Worm (Caenorhabditis elegans): ENCODE results near the gene T19C3.5.
A peak's percentile ranks its signal among the peaks of the same experiment; 100 is the strongest.

Gene T19C3.5

DNA sequence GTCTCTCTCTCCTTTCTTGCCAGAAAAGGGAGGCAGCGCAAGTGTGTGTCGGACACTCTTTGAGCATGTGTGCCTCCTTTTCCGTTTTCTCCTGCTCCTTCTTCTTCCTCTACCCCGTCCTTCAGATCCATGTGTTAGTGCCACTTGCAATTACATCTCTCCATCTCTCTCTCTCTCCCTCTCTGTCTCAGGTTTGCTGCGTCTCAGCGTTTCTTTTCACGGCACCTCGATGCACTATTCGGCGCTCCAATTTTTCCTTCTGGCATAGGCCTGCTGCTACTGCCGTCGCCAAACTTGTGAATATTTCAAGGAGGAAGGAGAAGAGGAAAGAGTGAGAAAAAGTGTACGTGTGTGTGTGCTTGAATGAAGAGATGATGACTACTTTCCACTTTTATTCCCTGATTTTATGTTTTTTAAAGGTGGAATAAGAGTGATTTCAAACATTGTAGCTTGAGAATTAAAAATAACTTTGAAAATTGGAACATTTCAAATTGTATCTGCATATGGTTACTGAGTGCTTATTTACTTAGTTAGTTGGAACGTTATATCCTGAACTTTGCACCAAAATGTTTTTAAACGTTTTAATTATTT, 40.7 kb upstream of the T19C3.5 start, which contains the start of gene W02B3.3 (continued):
- TF ChIP-seq ceh-31 (tag; optimal IDR thresholded peaks at IDR 0.05) (peak; percentile 84), lim-6 (tag; optimal IDR thresholded peaks at IDR 0.05) (no peak), dmd-4 (tag; optimal IDR thresholded peaks at IDR 0.05; ENCODE audit: borderline replicate concordance) (no peak), ceh-2 (tag; optimal IDR thresholded peaks at IDR 0.05) (peak; percentile 23), dve-1 (tag; optimal IDR thresholded peaks at IDR 0.05) (no peak), F13H6.1 (tag; optimal IDR thresholded peaks at IDR 0.05) (no peak), lin-11 (tag; optimal IDR thresholded peaks at IDR 0.05) (no peak), pqm-1 (tag; optimal IDR thresholded peaks at IDR 0.05) (no peak), syd-9 (tag; optimal IDR thresholded peaks at IDR 0.05) (no peak), nfya-1 (tag; optimal IDR thresholded peaks at IDR 0.05) (peak; percentile 23), ttx-3 (tag; optimal IDR thresholded peaks at IDR 0.05) (no peak), tbx-2 (tag; optimal IDR thresholded peaks at IDR 0.05) (peak; percentile 67), C38D4.7 (GFP tag; optimal IDR thresholded peaks at IDR 0.05) (no peak), hlh-13 (GFP tag; optimal IDR thresholded peaks at IDR 0.05) (no peak), zip-5 (tag; optimal IDR thresholded peaks at IDR 0.05) (no peak), fkh-10 (GFP tag; optimal IDR thresholded peaks at IDR 0.05) (peak; percentile 21)

DNA sequence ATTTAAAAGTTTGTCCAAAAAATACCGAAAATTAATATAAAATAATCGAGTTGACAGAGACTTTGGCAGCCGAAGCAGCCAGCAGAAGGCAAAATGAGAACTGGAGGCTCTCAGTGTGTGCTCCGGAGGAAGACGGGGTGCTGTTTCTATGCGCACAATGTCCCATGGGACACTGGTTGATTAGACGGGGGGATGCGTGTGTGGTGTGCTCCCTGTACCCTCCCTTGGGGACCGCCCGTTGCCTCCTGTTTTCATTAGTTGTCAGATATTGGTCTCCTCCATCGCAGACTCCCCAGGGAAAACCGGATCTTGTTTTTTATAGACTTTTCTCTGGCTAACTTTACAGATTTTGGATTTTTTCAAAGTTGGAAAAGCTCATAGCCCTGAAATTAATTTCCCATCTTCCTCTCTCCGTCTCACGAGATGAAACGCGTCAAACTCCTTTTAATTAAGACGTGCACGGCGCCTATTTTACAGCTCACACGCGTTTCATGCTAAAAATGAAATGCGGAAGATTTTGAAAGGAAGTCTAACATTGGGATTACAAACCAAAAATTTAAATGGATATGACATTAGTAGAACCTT, 37.5 kb upstream of the T19C3.5 start, which contains the start of gene C09F5.3:
Gene C09F5.3 (minus strand): TSS at position 94 of the 585 bp plus-strand sequence.
- no peak for TF ChIP-seq C38D4.7 (GFP tag; optimal IDR thresholded peaks at IDR 0.05)
- no peak for TF ChIP-seq mec-3 (tag; optimal IDR thresholded peaks at IDR 0.05; ENCODE audit: borderline replicate concordance)
- no peak for TF ChIP-seq pax-1 (tag; optimal IDR thresholded peaks at IDR 0.05)
- no peak for TF ChIP-seq tbx-2 (tag; optimal IDR thresholded peaks at IDR 0.05)
- no peak for TF ChIP-seq fkh-6 (tag; optimal IDR thresholded peaks at IDR 0.05)
- TF ChIP-seq unc-42 (tag; optimal IDR thresholded peaks at IDR 0.05), result peak; percentile 8
- no peak for TF ChIP-seq hlh-15 (tag; optimal IDR thresholded peaks at IDR 0.05)
- peak; percentile 9 for TF ChIP-seq ceh-14 (tag; optimal IDR thresholded peaks at IDR 0.05)
- TF ChIP-seq unc-3 (GFP tag; conservative IDR thresholded peaks at IDR 0.05), result peak; percentile 92
- TF ChIP-seq unc-3 (tag; optimal IDR thresholded peaks at IDR 0.05), result peak; percentile 98
- TF ChIP-seq T23F11.4 (GFP tag; optimal IDR thresholded peaks at IDR 0.05), result no peak
- no peak for TF ChIP-seq hlh-13 (GFP tag; optimal IDR thresholded peaks at IDR 0.05)
- TF ChIP-seq ref-2 (tag; optimal IDR thresholded peaks at IDR 0.05), result no peak

DNA sequence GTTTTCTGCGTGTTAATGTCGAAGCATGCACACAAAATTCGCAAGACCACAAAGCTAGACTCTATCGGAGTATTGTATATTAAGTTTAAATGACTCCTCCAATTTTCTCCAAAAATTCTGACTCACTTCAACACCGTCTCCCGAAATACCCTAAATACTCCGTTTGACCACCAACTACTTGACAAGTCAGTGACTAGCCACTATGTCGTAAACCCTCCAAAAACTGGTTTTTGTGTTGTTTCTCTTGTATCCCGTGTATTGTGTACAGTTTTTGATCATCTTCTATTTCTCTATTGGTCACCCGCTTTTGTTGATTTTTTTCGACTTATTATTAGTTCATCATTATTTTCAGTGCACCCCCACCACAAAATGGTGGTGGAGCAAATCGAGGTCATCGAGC, 30.6 kb upstream of the T19C3.5 start, which contains the start of gene C09F5.1:
Gene C09F5.1 (plus strand): TSS at position 353 of the 400 bp plus-strand sequence.
- TF ChIP-seq nfya-1 (tag; optimal IDR thresholded peaks at IDR 0.05) (peak; percentile 6), dve-1 (tag; optimal IDR thresholded peaks at IDR 0.05) (no peak)

DNA sequence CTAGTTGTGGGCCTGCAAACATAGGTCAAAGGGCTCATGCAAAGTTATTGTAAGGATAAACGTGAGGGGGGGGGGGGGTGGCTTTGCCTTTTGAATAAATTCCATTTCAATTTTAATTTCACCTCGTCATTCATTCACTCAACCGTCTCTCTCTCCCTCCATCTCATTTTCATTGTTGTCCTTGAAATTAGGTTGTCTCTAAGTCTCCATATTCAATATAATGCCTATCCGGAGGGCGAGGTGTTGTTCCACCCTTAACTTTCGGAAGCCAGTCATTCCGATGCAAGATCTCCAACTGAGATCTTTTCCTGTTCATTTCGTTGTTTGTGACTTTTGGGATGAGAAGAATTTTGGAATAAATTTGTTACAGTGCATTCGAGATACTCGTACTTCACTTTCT, 29.5 kb upstream of the T19C3.5 start:
- TF ChIP-seq C38D4.7 (GFP tag; optimal IDR thresholded peaks at IDR 0.05) (no peak), unc-42 (tag; optimal IDR thresholded peaks at IDR 0.05) (peak; percentile 6), odd-2 (tag; optimal IDR thresholded peaks at IDR 0.05) (no peak), zip-5 (tag; optimal IDR thresholded peaks at IDR 0.05) (no peak), elt-4 (tag; optimal IDR thresholded peaks at IDR 0.05) (no peak)

DNA sequence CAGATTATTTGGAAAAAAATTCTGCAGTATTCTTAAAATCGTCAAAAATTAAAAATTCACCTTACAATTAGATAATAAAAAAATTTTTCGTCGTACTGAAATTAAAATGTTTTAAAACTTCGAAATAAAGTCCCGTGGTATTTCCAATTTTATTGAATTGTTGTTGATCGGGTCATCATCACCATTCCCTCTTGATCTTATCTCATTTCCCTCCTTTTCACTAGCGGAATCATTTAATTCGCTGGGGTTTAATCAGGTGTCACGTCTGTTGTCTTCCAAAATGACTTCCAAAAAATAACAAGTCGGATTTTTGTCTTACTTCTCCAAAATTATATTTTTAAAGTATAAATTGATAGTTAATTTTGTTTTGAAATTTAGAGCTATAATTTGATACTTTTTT, 28.9 kb upstream of the T19C3.5 start:
- TF ChIP-seq ceh-24 (tag; optimal IDR thresholded peaks at IDR 0.05), result no peak
- TF ChIP-seq K09A11.1 (tag; optimal IDR thresholded peaks at IDR 0.05; ENCODE audit: insufficient read depth), result no peak
- TF ChIP-seq mec-3 (tag; optimal IDR thresholded peaks at IDR 0.05; ENCODE audit: borderline replicate concordance), result no peak
- TF ChIP-seq zip-5 (tag; optimal IDR thresholded peaks at IDR 0.05), result no peak
- TF ChIP-seq unc-3 (GFP tag; conservative IDR thresholded peaks at IDR 0.05), result no peak
- TF ChIP-seq unc-3 (tag; optimal IDR thresholded peaks at IDR 0.05), result no peak
- TF ChIP-seq madf-2 (tag; optimal IDR thresholded peaks at IDR 0.05), result no peak
- TF ChIP-seq pha-2 (tag; optimal IDR thresholded peaks at IDR 0.05), result no peak
- TF ChIP-seq pat-9 (tag; optimal IDR thresholded peaks at IDR 0.05), result no peak
- no peak for TF ChIP-seq ztf-16 (tag; optimal IDR thresholded peaks at IDR 0.05)
- no peak for TF ChIP-seq hlh-13 (GFP tag; optimal IDR thresholded peaks at IDR 0.05)
- TF ChIP-seq Y22D7AL.16 (tag; optimal IDR thresholded peaks at IDR 0.05), result no peak
- no peak for TF ChIP-seq sox-2 (GFP tag; IDR thresholded peaks at IDR 0.05)
- no peak for TF ChIP-seq sox-4 (tag; optimal IDR thresholded peaks at IDR 0.05)
- no peak for TF ChIP-seq elt-2 (tag; optimal IDR thresholded peaks at IDR 0.05)
- no peak for TF ChIP-seq ceh-30 (tag; optimal IDR thresholded peaks at IDR 0.05)
- TF ChIP-seq hlh-8 (tag; optimal IDR thresholded peaks at IDR 0.05), result no peak
- TF ChIP-seq unc-42 (tag; optimal IDR thresholded peaks at IDR 0.05), result no peak
- TF ChIP-seq pha-4 (tag; optimal IDR thresholded peaks at IDR 0.05), result no peak
- TF ChIP-seq unc-55 (GFP tag; optimal IDR thresholded peaks at IDR 0.05), result no peak
- no peak for TF ChIP-seq F13H6.1 (tag; optimal IDR thresholded peaks at IDR 0.05)
